Worm (Caenorhabditis elegans): ENCODE data around the gene mig-14.

Gene mig-14

ce11 chrII:13752016-13752415 lies 10.5 kb downstream of the mig-14 start, which contains the start of gene arrd-14:
TSS of gene arrd-14 (plus strand) at chrII:13752316.
- TF ChIP-seq ama-1 (optimal IDR thresholded peaks at IDR 0.05): no peak
- no peak for TF ChIP-seq ets-7 (tag; optimal IDR thresholded peaks at IDR 0.05)
- no peak for TF ChIP-seq tbx-37 (GFP tag; conservative IDR thresholded peaks at IDR 0.05)
- no peak for TF ChIP-seq scrt-1 (GFP tag; IDR thresholded peaks at IDR 0.05)
- no peak for TF ChIP-seq aly-1 (tag; optimal IDR thresholded peaks at IDR 0.05)
- TF ChIP-seq flt-1 (GFP tag; IDR thresholded peaks at IDR 0.05): no peak
- TF ChIP-seq tbx-11 (GFP tag; IDR thresholded peaks at IDR 0.05): no peak
- no peak for TF ChIP-seq F13C5.2 (tag; optimal IDR thresholded peaks at IDR 0.05)
- no peak for TF ChIP-seq tra-4 (tag; optimal IDR thresholded peaks at IDR 0.05)
- no peak for TF ChIP-seq hmbx-1 (tag; optimal IDR thresholded peaks at IDR 0.05)
- no peak for TF ChIP-seq hmg-4 (GFP tag; optimal IDR thresholded peaks at IDR 0.05)
- TF ChIP-seq hnd-1 (tag; optimal IDR thresholded peaks at IDR 0.05): no peak
- TF ChIP-seq ceh-36 (tag; optimal IDR thresholded peaks at IDR 0.05): no peak
- TF ChIP-seq pes-1 (GFP tag; IDR thresholded peaks at IDR 0.05): no peak

ce11 chrII:13756232-13756631 lies 14.7 kb downstream of the mig-14 start:
- TF ChIP-seq B0310.2 (tag; optimal IDR thresholded peaks at IDR 0.05) (no peak), aly-1 (tag; optimal IDR thresholded peaks at IDR 0.05) (no peak), pes-1 (GFP tag; IDR thresholded peaks at IDR 0.05) (no peak), F13C5.2 (tag; optimal IDR thresholded peaks at IDR 0.05) (no peak), hmbx-1 (tag; optimal IDR thresholded peaks at IDR 0.05) (no peak), hmg-4 (GFP tag; optimal IDR thresholded peaks at IDR 0.05) (no peak), hnd-1 (tag; optimal IDR thresholded peaks at IDR 0.05) (no peak), ets-7 (tag; optimal IDR thresholded peaks at IDR 0.05) (no peak), tra-4 (tag; optimal IDR thresholded peaks at IDR 0.05) (no peak), scrt-1 (GFP tag; IDR thresholded peaks at IDR 0.05) (no peak), ceh-36 (tag; optimal IDR thresholded peaks at IDR 0.05) (no peak), ama-1 (optimal IDR thresholded peaks at IDR 0.05) (no peak), sea-1 (GFP tag; conservative IDR thresholded peaks at IDR 0.05) (no peak), ceh-13 (GFP tag; optimal IDR thresholded peaks at IDR 0.05) (no peak), tbx-37 (GFP tag; conservative IDR thresholded peaks at IDR 0.05) (no peak), flt-1 (GFP tag; IDR thresholded peaks at IDR 0.05) (no peak)

ce11 chrII:13758108-13758507 lies 16.6 kb downstream of the mig-14 start, which contains the start of gene arrd-13:
TSS of gene arrd-13 (plus strand) at chrII:13758408.
- no peak for TF ChIP-seq sea-1 (GFP tag; conservative IDR thresholded peaks at IDR 0.05)
- TF ChIP-seq tbx-37 (GFP tag; conservative IDR thresholded peaks at IDR 0.05): no peak
- no peak for TF ChIP-seq tbx-11 (GFP tag; IDR thresholded peaks at IDR 0.05)
- no peak for TF ChIP-seq pes-1 (GFP tag; IDR thresholded peaks at IDR 0.05)
- TF ChIP-seq scrt-1 (GFP tag; IDR thresholded peaks at IDR 0.05): no peak
- no peak for TF ChIP-seq hnd-1 (tag; optimal IDR thresholded peaks at IDR 0.05)
- no peak for TF ChIP-seq tra-4 (tag; optimal IDR thresholded peaks at IDR 0.05)
- no peak for TF ChIP-seq flt-1 (GFP tag; IDR thresholded peaks at IDR 0.05)
- TF ChIP-seq hmbx-1 (tag; optimal IDR thresholded peaks at IDR 0.05): no peak
- TF ChIP-seq ama-1 (optimal IDR thresholded peaks at IDR 0.05): no peak
- TF ChIP-seq ets-7 (tag; optimal IDR thresholded peaks at IDR 0.05): no peak
- TF ChIP-seq F13C5.2 (tag; optimal IDR thresholded peaks at IDR 0.05): no peak
- TF ChIP-seq ceh-36 (tag; optimal IDR thresholded peaks at IDR 0.05): no peak
- TF ChIP-seq aly-1 (tag; optimal IDR thresholded peaks at IDR 0.05): no peak
- TF ChIP-seq hmg-4 (GFP tag; optimal IDR thresholded peaks at IDR 0.05): no peak
- no peak for TF ChIP-seq ceh-13 (GFP tag; optimal IDR thresholded peaks at IDR 0.05)
- no peak for TF ChIP-seq B0310.2 (tag; optimal IDR thresholded peaks at IDR 0.05)

ce11 chrII:13763009-13763468 lies 21.5 kb downstream of the mig-14 start, which contains the start of gene arrd-11:
TSS of gene arrd-11 (plus strand) at chrII:13763418.
- TF ChIP-seq hmbx-1 (tag; optimal IDR thresholded peaks at IDR 0.05) (no peak), F13C5.2 (tag; optimal IDR thresholded peaks at IDR 0.05) (no peak), hmg-4 (GFP tag; optimal IDR thresholded peaks at IDR 0.05) (no peak), pes-1 (GFP tag; IDR thresholded peaks at IDR 0.05) (no peak), tbx-11 (GFP tag; IDR thresholded peaks at IDR 0.05) (no peak), flt-1 (GFP tag; IDR thresholded peaks at IDR 0.05) (no peak), tra-4 (tag; optimal IDR thresholded peaks at IDR 0.05) (no peak), scrt-1 (GFP tag; IDR thresholded peaks at IDR 0.05) (no peak), B0310.2 (tag; optimal IDR thresholded peaks at IDR 0.05) (no peak), aly-1 (tag; optimal IDR thresholded peaks at IDR 0.05) (no peak), ama-1 (optimal IDR thresholded peaks at IDR 0.05) (no peak), tbx-37 (GFP tag; conservative IDR thresholded peaks at IDR 0.05) (no peak), sea-1 (GFP tag; conservative IDR thresholded peaks at IDR 0.05) (no peak), ceh-13 (GFP tag; optimal IDR thresholded peaks at IDR 0.05) (no peak), ceh-36 (tag; optimal IDR thresholded peaks at IDR 0.05) (no peak), hnd-1 (tag; optimal IDR thresholded peaks at IDR 0.05) (no peak), ets-7 (tag; optimal IDR thresholded peaks at IDR 0.05) (no peak)

- TF ChIP-seq tra-4 (tag; optimal IDR thresholded peaks at IDR 0.05) (no peak), hmg-4 (GFP tag; optimal IDR thresholded peaks at IDR 0.05) (no peak), ama-1 (optimal IDR thresholded peaks at IDR 0.05) (no peak), scrt-1 (GFP tag; IDR thresholded peaks at IDR 0.05) (no peak), tbx-11 (GFP tag; IDR thresholded peaks at IDR 0.05) (no peak), hnd-1 (tag; optimal IDR thresholded peaks at IDR 0.05) (no peak), B0310.2 (tag; optimal IDR thresholded peaks at IDR 0.05) (no peak), sea-1 (GFP tag; conservative IDR thresholded peaks at IDR 0.05) (no peak), ceh-13 (GFP tag; optimal IDR thresholded peaks at IDR 0.05) (no peak), F13C5.2 (tag; optimal IDR thresholded peaks at IDR 0.05) (no peak), aly-1 (tag; optimal IDR thresholded peaks at IDR 0.05) (no peak), pes-1 (GFP tag; IDR thresholded peaks at IDR 0.05) (no peak), hmbx-1 (tag; optimal IDR thresholded peaks at IDR 0.05) (no peak)
Observed at ce11 chrII:13765952-13766351, 24.4 kb downstream of the mig-14 start, which contains the start of gene arrd-12. TSS of gene arrd-12 (plus strand) at chrII:13766252.

ce11 chrII:13771335-13771734 lies 29.8 kb downstream of the mig-14 start, which contains the start of gene C01B9.1:
TSS of gene C01B9.1 (plus strand) at chrII:13771575.
- TF ChIP-seq hnd-1 (tag; optimal IDR thresholded peaks at IDR 0.05) (no peak), ets-7 (tag; optimal IDR thresholded peaks at IDR 0.05) (no peak), B0310.2 (tag; optimal IDR thresholded peaks at IDR 0.05) (no peak), scrt-1 (GFP tag; IDR thresholded peaks at IDR 0.05) (no peak), tbx-11 (GFP tag; IDR thresholded peaks at IDR 0.05) (no peak), flt-1 (GFP tag; IDR thresholded peaks at IDR 0.05) (no peak), tbx-37 (GFP tag; conservative IDR thresholded peaks at IDR 0.05) (no peak), F13C5.2 (tag; optimal IDR thresholded peaks at IDR 0.05) (no peak), ceh-13 (GFP tag; optimal IDR thresholded peaks at IDR 0.05) (no peak), tra-4 (tag; optimal IDR thresholded peaks at IDR 0.05) (no peak), sea-1 (GFP tag; conservative IDR thresholded peaks at IDR 0.05) (no peak), pes-1 (GFP tag; IDR thresholded peaks at IDR 0.05) (no peak)

Measured in whole organism, early embryonic.